1 fruit fly cellular context compared by ENCODE assay signal in the genomic region with DNA sequence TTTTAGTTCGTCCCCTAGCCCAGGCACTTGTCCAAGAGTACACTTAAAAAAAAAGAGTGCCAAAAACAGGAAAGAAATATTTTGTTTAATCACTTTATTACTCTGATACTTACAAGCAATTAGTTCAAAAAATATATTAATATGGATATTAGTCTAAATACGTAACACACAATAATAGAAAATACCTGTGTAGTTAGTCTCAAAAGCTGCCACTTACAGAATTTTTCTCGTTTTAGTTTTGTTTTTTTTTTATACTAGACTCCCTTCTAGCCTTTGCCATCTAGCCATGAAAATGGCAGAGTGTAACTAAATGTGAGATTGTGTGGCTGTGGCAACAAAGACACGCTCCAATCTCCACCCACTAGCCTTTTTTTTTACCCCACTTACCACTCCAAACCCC.
TF ChIP-seq lines count a peak whose summit lies in the region.

No protein-coding gene starts in this region.

TF ChIP-seq in whole organism, prepupa, 60 proteins besides CTCF, POLR2A, EP300 and RAD21 (continued from another document):
- TF ChIP-seq Ets96B (tag; optimal IDR thresholded peaks at IDR 0.05; lab: Kevin White, UChicago) = peak; percentile 68
- no peak for TF ChIP-seq Hr39 (GFP tag; optimal IDR thresholded peaks at IDR 0.05; lab: Kevin White, UChicago)
- TF ChIP-seq CG11762 (GFP tag; optimal IDR thresholded peaks at IDR 0.05; lab: Kevin White, UChicago; ENCODE audit: insufficient read depth) = peak; percentile 24
- TF ChIP-seq CG32006 (GFP tag; optimal IDR thresholded peaks at IDR 0.05; lab: Kevin White, UChicago) = peak; percentile 87
- peak; percentile 81 for TF ChIP-seq Lpt (GFP tag; optimal IDR thresholded peaks at IDR 0.05; lab: Kevin White, UChicago)
- TF ChIP-seq CG7368 (GFP tag; optimal IDR thresholded peaks at IDR 0.05; lab: Kevin White, UChicago) = peak; percentile 30
- TF ChIP-seq CG8119 (GFP tag; IDR thresholded peaks at IDR 0.05; lab: Robert Waterston, UW) = peak; percentile 87
- TF ChIP-seq Hr38 (GFP tag; optimal IDR thresholded peaks at IDR 0.05; lab: Kevin White, UChicago) = no peak
- TF ChIP-seq net (GFP tag; optimal IDR thresholded peaks at IDR 0.05; lab: Kevin White, UChicago) = peak; percentile 71
- TF ChIP-seq Eip78C (GFP tag; lab: Kevin White, UChicago) = peak; percentile 94
- TF ChIP-seq CG9139 (GFP tag; optimal IDR thresholded peaks at IDR 0.05; lab: Kevin White, UChicago) = peak; percentile 57
- TF ChIP-seq Sox14 (GFP tag; optimal IDR thresholded peaks at IDR 0.05; lab: Kevin White, UChicago) = peak; percentile 64
- TF ChIP-seq CG6808 (GFP tag; optimal IDR thresholded peaks at IDR 0.05; lab: Kevin White, UChicago) = peak; percentile 76
- TF ChIP-seq Met (GFP tag; optimal IDR thresholded peaks at IDR 0.05; lab: Kevin White, UChicago) = no peak
- TF ChIP-seq Smox (GFP tag; optimal IDR thresholded peaks at IDR 0.05; lab: Kevin White, UChicago) = no peak
- peak; percentile 27 to 67 for TF ChIP-seq salr (GFP tag; optimal IDR thresholded peaks at IDR 0.05; lab: Kevin White, UChicago)
- TF ChIP-seq esn (GFP tag; optimal IDR thresholded peaks at IDR 0.05; lab: Kevin White, UChicago) = peak; percentile 32
- peak; percentile 50 for TF ChIP-seq CG8632 (GFP tag; optimal IDR thresholded peaks at IDR 0.05; lab: Kevin White, UChicago)
- peak; percentile 79 to 81 for TF ChIP-seq ss (GFP tag; optimal IDR thresholded peaks at IDR 0.05; lab: Kevin White, UChicago)
- no peak for TF ChIP-seq Sox15 (GFP tag; optimal IDR thresholded peaks at IDR 0.05; lab: Kevin White, UChicago)
- no peak for TF ChIP-seq fkh (GFP tag; optimal IDR thresholded peaks at IDR 0.05; lab: Kevin White, UChicago)
